Worm (Caenorhabditis elegans) whole organism, midembryonic: ENCODE results near the gene sprp-4.

ENCODE experiments used
- med-1 ChIP-seq: sonication (generic microtip); optimal IDR thresholded peaks from 2 replicates; lab custom pipeline; 2017; ENCODE audit warnings: missing genetic modification characterization, mild to moderate bottlenecking, missing compliant biosample characterization, antibody characterized with exemption, missing genetic modification reagents; ENCODE audit not compliant: insufficient read depth
- tab-1 ChIP-seq: fragments of 200-800 bp; sonication (Bioruptor generic); IDR thresholded peaks from 2 replicates; pipeline ENCODE4 v1.3.6; 2022; ENCODE audit warnings: missing genetic modification characterization, missing compliant biosample characterization
- ztf-23 ChIP-seq: fragments of 200-800 bp; sonication (Bioruptor generic); IDR thresholded peaks from 2 replicates; pipeline ENCODE4 v1.3.6; 2022; ENCODE audit warnings: missing genetic modification reagents, missing genetic modification characterization, missing compliant biosample characterization
- ztf-29 ChIP-seq: fragments of 200-800 bp; sonication (Bioruptor generic); IDR thresholded peaks from 2 replicates; pipeline ENCODE4 v1.3.6; 2022; ENCODE audit warnings: missing genetic modification reagents, missing genetic modification characterization, missing compliant biosample characterization

DNA sequence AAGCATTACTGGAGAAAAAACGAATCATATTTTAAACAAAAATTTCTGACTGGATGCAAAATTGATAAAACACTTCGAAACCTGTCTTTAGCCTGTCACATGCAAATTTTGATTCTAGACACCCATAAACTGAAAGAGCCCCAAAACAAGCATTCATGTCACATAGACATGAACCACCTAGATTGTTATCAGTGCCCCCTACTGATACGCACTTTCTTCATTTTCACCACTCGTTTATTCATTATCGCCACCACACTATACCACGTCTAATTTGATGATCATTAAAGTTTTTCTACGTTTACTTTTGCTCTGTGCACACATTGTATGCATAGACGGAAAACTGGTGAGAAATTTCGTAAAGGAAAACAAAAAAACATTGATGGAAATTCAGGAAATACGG lies 41.5 kb downstream of the sprp-4 start, which contains the start of gene cnnm-2:
- TF ChIP-seq tab-1 (GFP tag; lab: Robert Waterston, UW) (no peak), ztf-29 (GFP tag; lab: Robert Waterston, UW) (no peak), med-1 (GFP tag; lab: Kevin White, UChicago) (no peak), ztf-23 (GFP tag; lab: Robert Waterston, UW) (no peak)
